Fruit fly (Drosophila melanogaster) Kc167 (cell line): ENCODE results near the gene CG18170.

Source experiments
- Myc ChIP-seq: fragments of >200 bp; optimal IDR thresholded peaks from 2 replicates; lab custom pipeline; 2017; ENCODE audit warnings: missing external identifiers
- Sin3A ChIP-seq: fragments of >200 bp; optimal IDR thresholded peaks from 2 replicates; lab custom pipeline; 2018; ENCODE audit warnings: missing external identifiers
- h ChIP-seq: fragments of >200 bp; optimal IDR thresholded peaks from 3 replicates; lab custom pipeline; 2018; ENCODE audit warnings: missing external identifiers
- insv ChIP-seq: fragments of >200 bp; optimal IDR thresholded peaks from 3 replicates; lab custom pipeline; 2018; ENCODE audit warnings: missing external identifiers
- psq ChIP-seq: fragments of >200 bp; optimal IDR thresholded peaks from 2 replicates; lab custom pipeline; 2017; ENCODE audit warnings: missing external identifiers
- ttk ChIP-seq: sonication (Bioruptor generic); optimal IDR thresholded peaks from 2 replicates; lab custom pipeline; 2017; ENCODE audit warnings: missing external identifiers

Gene CG18170

dm6 chr3L:1637652-1638051 is 34.9 kb downstream of the CG18170 start, which contains the start of gene nSyb:
nSyb (minus strand) TSS chr3L:1637752.
- TF ChIP-seq psq (lab: Kevin White, UChicago), result no peak
- TF ChIP-seq Myc, result no peak
- no peak for TF ChIP-seq Sin3A (lab: Kevin White, UChicago)
- TF ChIP-seq h (lab: Kevin White, UChicago), result no peak
- no peak for TF ChIP-seq ttk (lab: Kevin White, UChicago)
- no peak for TF ChIP-seq insv

dm6 chr3L:1639185-1639812 is 36.5 kb downstream of the CG18170 start, which contains the start of the genes Mettl2 and Bgb:
Mettl2 (minus strand) TSS chr3L:1639235.
Bgb (plus strand) TSS chr3L:1639711.
- no peak for TF ChIP-seq Myc
- no peak for TF ChIP-seq psq (lab: Kevin White, UChicago)
- TF ChIP-seq ttk (lab: Kevin White, UChicago), result no peak
- TF ChIP-seq Sin3A (lab: Kevin White, UChicago), result no peak
- TF ChIP-seq h (lab: Kevin White, UChicago), result no peak

dm6 chr3L:1644920-1645567 is 42.3 kb downstream of the CG18170 start, which contains the start of the genes alphaCOP and CG13919:
alphaCOP (minus strand) TSS chr3L:1645199.
CG13919 (plus strand) TSS chr3L:1645467.
- TF ChIP-seq h (lab: Kevin White, UChicago) (no peak), ttk (lab: Kevin White, UChicago) (no peak), Sin3A (lab: Kevin White, UChicago) (no peak), insv (no peak), Myc (no peak), psq (lab: Kevin White, UChicago) (no peak)

dm6 chr3L:1647276-1647919 is 44.6 kb downstream of the CG18170 start, which contains the start of the genes CG17249 and Bro:
CG17249 (minus strand) TSS chr3L:1647464.
Bro (plus strand) TSS chr3L:1647869.
- TF ChIP-seq Sin3A (lab: Kevin White, UChicago) (no peak), insv (no peak), Myc (no peak), h (lab: Kevin White, UChicago) (no peak), ttk (lab: Kevin White, UChicago) (no peak), psq (lab: Kevin White, UChicago) (no peak)

dm6 chr3L:1648690-1649355 is 46.1 kb downstream of the CG18170 start, which contains the start of gene CG13920:
CG13920 (plus strand) TSS chr3L:1648944.
- no peak for TF ChIP-seq insv
- TF ChIP-seq Sin3A (lab: Kevin White, UChicago), result no peak
- no peak for TF ChIP-seq h (lab: Kevin White, UChicago)
- no peak for TF ChIP-seq psq (lab: Kevin White, UChicago)
- TF ChIP-seq ttk (lab: Kevin White, UChicago), result no peak
- TF ChIP-seq Myc, result no peak

- TF ChIP-seq psq (lab: Kevin White, UChicago) (no peak), Myc (no peak)
Measured at dm6 chr3L:1649363-1649762, 46.6 kb downstream of the CG18170 start.

- TF ChIP-seq Sin3A (lab: Kevin White, UChicago), result no peak
- TF ChIP-seq h (lab: Kevin White, UChicago), result no peak
- TF ChIP-seq psq (lab: Kevin White, UChicago), result no peak
- TF ChIP-seq ttk (lab: Kevin White, UChicago), result no peak
- no peak for TF ChIP-seq Myc
- no peak for TF ChIP-seq insv
Measured at dm6 chr3L:1652700-1653200, 50.0 kb downstream of the CG18170 start, which contains the start of the genes CG7970 and Vta1. CG7970 (plus strand) TSS chr3L:1652750. Vta1 (minus strand) TSS chr3L:1652900.

- no peak for TF ChIP-seq Sin3A (lab: Kevin White, UChicago)
- no peak for TF ChIP-seq ttk (lab: Kevin White, UChicago)
- TF ChIP-seq insv, result no peak
- TF ChIP-seq psq (lab: Kevin White, UChicago), result no peak
- TF ChIP-seq Myc, result no peak
- no peak for TF ChIP-seq h (lab: Kevin White, UChicago)
Measured at dm6 chr3L:1653752-1654151, 51.0 kb downstream of the CG18170 start.

dm6 chr3L:1661738-1662370 is 59.1 kb downstream of the CG18170 start:
- no peak for TF ChIP-seq ttk (lab: Kevin White, UChicago)

dm6 chr3L:1663531-1663930 is 60.8 kb downstream of the CG18170 start:
- TF ChIP-seq h (lab: Kevin White, UChicago), result no peak
- no peak for TF ChIP-seq Myc
- TF ChIP-seq ttk (lab: Kevin White, UChicago), result no peak
- TF ChIP-seq Sin3A (lab: Kevin White, UChicago), result no peak
- no peak for TF ChIP-seq psq (lab: Kevin White, UChicago)
- no peak for TF ChIP-seq insv

dm6 chr3L:1664205-1664604 is 61.5 kb downstream of the CG18170 start:
- TF ChIP-seq h (lab: Kevin White, UChicago), result no peak
- peak; percentile 82 for TF ChIP-seq ttk (lab: Kevin White, UChicago)
